Fruit fly (Drosophila melanogaster) whole organism, embryonic: ENCODE measurements around the gene CG42852.

Source experiments
- CG11456 ChIP-seq: fragments of 200-800 bp; sonication (Bioruptor generic); IDR thresholded peaks from 3 replicates; pipeline ENCODE4 v1.3.6; 2022; ENCODE audit warnings: missing biosample characterization, missing genetic modification characterization
- CG11504 ChIP-seq: fragments of 200-800 bp; sonication (Bioruptor generic); optimal IDR thresholded peaks from 3 replicates; lab custom pipeline; 2019; ENCODE audit warnings: missing biosample characterization, mild to moderate bottlenecking, missing genetic modification characterization, moderate library complexity
- CG12071 ChIP-seq: fragments of 200-800 bp; sonication (Bioruptor generic); optimal IDR thresholded peaks from 3 replicates; lab custom pipeline; 2018; ENCODE audit warnings: missing biosample characterization, mild to moderate bottlenecking, missing genetic modification characterization
- CG12391 ChIP-seq: fragments of 200-800 bp; sonication (Bioruptor generic); optimal IDR thresholded peaks from 3 replicates; lab custom pipeline; 2018; ENCODE audit warnings: missing biosample characterization, mild to moderate bottlenecking, missing genetic modification characterization, moderate library complexity
- CG13296 ChIP-seq: fragments of 200-800 bp; sonication (Bioruptor generic); optimal IDR thresholded peaks from 3 replicates; lab custom pipeline; 2018; ENCODE audit warnings: missing biosample characterization, mild to moderate bottlenecking, missing genetic modification characterization
- CG15601 ChIP-seq: fragments of 200-800 bp; sonication (Bioruptor generic); optimal IDR thresholded peaks from 3 replicates; lab custom pipeline; 2019; ENCODE audit warnings: missing biosample characterization, mild to moderate bottlenecking, missing genetic modification characterization, moderate library complexity
- CG18599 ChIP-seq: fragments of 200-800 bp; sonication (Bioruptor generic); optimal IDR thresholded peaks from 3 replicates; lab custom pipeline; 2017; ENCODE audit warnings: missing biosample characterization, missing genetic modification characterization, mild to moderate bottlenecking, moderate library complexity, missing genetic modification reagents
- CG32532 ChIP-seq: fragments of 200-800 bp; sonication (Bioruptor generic); IDR thresholded peaks from 2 replicates; pipeline ENCODE4 v1.3.6; 2022; ENCODE audit warnings: missing biosample characterization, missing genetic modification characterization
- CG34376 ChIP-seq: fragments of 200-800 bp; sonication (Bioruptor generic); optimal IDR thresholded peaks from 2 replicates; lab custom pipeline; 2018; ENCODE audit warnings: missing biosample characterization, mild to moderate bottlenecking, missing genetic modification characterization
- CG43689 ChIP-seq: fragments of 200-800 bp; sonication (Bioruptor generic); IDR thresholded peaks from 2 replicates; pipeline ENCODE4 v1.3.6; 2022; ENCODE audit warnings: missing biosample characterization, missing genetic modification characterization
- CG6813 ChIP-seq: fragments of 200-800 bp; sonication (Bioruptor generic); optimal IDR thresholded peaks from 2 replicates; lab custom pipeline; 2017; ENCODE audit warnings: missing biosample characterization, missing genetic modification characterization, mild to moderate bottlenecking, moderate library complexity, missing genetic modification reagents
- CG6854 ChIP-seq: fragments of 200-800 bp; sonication (Bioruptor generic); optimal IDR thresholded peaks from 3 replicates; lab custom pipeline; 2017; ENCODE audit warnings: missing biosample characterization, mild to moderate bottlenecking, missing genetic modification characterization
- CG8281 ChIP-seq: fragments of 200-800 bp; sonication (Bioruptor generic); optimal IDR thresholded peaks from 2 replicates; lab custom pipeline; 2018; ENCODE audit warnings: missing biosample characterization, mild to moderate bottlenecking, missing genetic modification characterization, moderate library complexity
- D19B ChIP-seq: fragments of 200-800 bp; sonication (Bioruptor generic); optimal IDR thresholded peaks from 2 replicates; lab custom pipeline; 2017; ENCODE audit warnings: missing biosample characterization, mild to moderate bottlenecking, missing genetic modification characterization
- E2f2 ChIP-seq: fragments of 200-800 bp; sonication (Bioruptor generic); IDR thresholded peaks from 2 replicates; pipeline ENCODE4 v1.3.6; 2022; ENCODE audit warnings: missing biosample characterization, missing genetic modification characterization
- Ets65A ChIP-seq: fragments of 200-800 bp; sonication (Bioruptor generic); peaks from one replicate; lab custom pipeline; 2016; ENCODE audit warnings: missing biosample characterization, missing genetic modification characterization
- HHEX ChIP-seq: fragments of 200-800 bp; sonication (Bioruptor generic); optimal IDR thresholded peaks from 3 replicates; lab custom pipeline; 2017; ENCODE audit warnings: missing biosample characterization, mild to moderate bottlenecking, missing genetic modification characterization, missing genetic modification reagents
- HLH54F ChIP-seq: fragments of 200-800 bp; sonication (Bioruptor generic); optimal IDR thresholded peaks from 3 replicates; lab custom pipeline; 2016; ENCODE audit warnings: missing biosample characterization, missing genetic modification characterization
- Hmr ChIP-seq: fragments of 200-800 bp; sonication (Bioruptor generic); optimal IDR thresholded peaks from 3 replicates; lab custom pipeline; 2017; ENCODE audit warnings: mild to moderate bottlenecking, missing biosample characterization, missing genetic modification reagents, missing genetic modification characterization
- Hr51 ChIP-seq, 2 experiments: fragments of 200-800 bp; sonication (Bioruptor generic); optimal IDR thresholded peaks; 2 replicates in 1 of 2; 3 replicates in 1 of 2; lab custom pipeline; 2016 to 2018; ENCODE audit warnings: missing biosample characterization in 2 of 2, missing genetic modification characterization in 2 of 2, mild to moderate bottlenecking in 1 of 2, moderate library complexity in 1 of 2
- Hr78 ChIP-seq, 2 experiments: fragments of 200-800 bp in 1 of 2; fragments of >200 bp in 1 of 2; sonication (Bioruptor generic) in 1 of 2; optimal IDR thresholded peaks; 2 replicates each; lab custom pipeline; 2017 to 2019; ENCODE audit warnings: missing biosample characterization in 2 of 2, missing genetic modification characterization in 2 of 2, mild to moderate bottlenecking in 1 of 2, moderate library complexity in 1 of 2
- NK7.1 ChIP-seq: fragments of 200-800 bp; sonication (Bioruptor generic); optimal IDR thresholded peaks from 3 replicates; lab custom pipeline; 2016; ENCODE audit warnings: missing biosample characterization, missing genetic modification characterization
- Oaz ChIP-seq: fragments of 200-800 bp; sonication (Bioruptor generic); IDR thresholded peaks from 2 replicates; pipeline ENCODE4 v1.3.6; 2022; ENCODE audit warnings: missing biosample characterization, missing genetic modification characterization
- PHDP ChIP-seq: fragments of 200-800 bp; sonication (Bioruptor generic); optimal IDR thresholded peaks from 3 replicates; lab custom pipeline; 2018; ENCODE audit warnings: missing biosample characterization, mild to moderate bottlenecking, missing genetic modification characterization, moderate library complexity
- Sox100B ChIP-seq: fragments of 200-800 bp; sonication (Bioruptor generic); optimal IDR thresholded peaks from 3 replicates; lab custom pipeline; 2018; ENCODE audit warnings: missing biosample characterization, mild to moderate bottlenecking, missing genetic modification characterization
- Spps ChIP-seq: fragments of 200-800 bp; sonication (Bioruptor generic); optimal IDR thresholded peaks from 2 replicates; lab custom pipeline; 2018; ENCODE audit warnings: missing biosample characterization, mild to moderate bottlenecking, missing genetic modification characterization
- ase ChIP-seq: fragments of 200-800 bp; sonication (Bioruptor generic); IDR thresholded peaks from 3 replicates; pipeline ENCODE4 v1.3.6; 2022; ENCODE audit warnings: missing biosample characterization, missing genetic modification characterization
- cad ChIP-seq: fragments of >200 bp; optimal IDR thresholded peaks from 2 replicates; lab custom pipeline; 2017; ENCODE audit warnings: missing biosample characterization, missing genetic modification characterization
- caup ChIP-seq: fragments of 200-800 bp; sonication (Bioruptor generic); optimal IDR thresholded peaks from 3 replicates; lab custom pipeline; 2017; ENCODE audit warnings: missing biosample characterization, mild to moderate bottlenecking, missing genetic modification characterization, moderate library complexity; ENCODE audit not compliant: severe bottlenecking
- crol ChIP-seq: fragments of 200-800 bp; sonication (Bioruptor generic); IDR thresholded peaks from 2 replicates; pipeline ENCODE4 v1.3.6; 2022; ENCODE audit warnings: missing biosample characterization, missing genetic modification characterization
- disco-r ChIP-seq: fragments of 200-800 bp; sonication (Bioruptor generic); optimal IDR thresholded peaks from 2 replicates; lab custom pipeline; 2016; ENCODE audit warnings: missing biosample characterization, missing genetic modification characterization
- dpn ChIP-seq, 2 experiments: fragments of 200-800 bp; sonication (Bioruptor generic); optimal IDR thresholded peaks; 3 replicates each; lab custom pipeline; 2016; ENCODE audit warnings: missing biosample characterization in 2 of 2, missing genetic modification characterization in 2 of 2
- ems ChIP-seq: fragments of 200-800 bp; sonication (Bioruptor generic); optimal IDR thresholded peaks from 3 replicates; lab custom pipeline; 2016; ENCODE audit warnings: missing biosample characterization, missing genetic modification characterization
- ewg ChIP-seq: fragments of 200-800 bp; sonication (Bioruptor generic); optimal IDR thresholded peaks from 3 replicates; lab custom pipeline; 2017; ENCODE audit warnings: mild to moderate bottlenecking, missing biosample characterization, missing genetic modification reagents, missing genetic modification characterization
- gcm ChIP-seq: fragments of 200-800 bp; sonication (Bioruptor generic); optimal IDR thresholded peaks from 2 replicates; lab custom pipeline; 2019; ENCODE audit warnings: missing biosample characterization, mild to moderate bottlenecking, missing genetic modification characterization, moderate library complexity
- gem ChIP-seq: fragments of 200-800 bp; sonication (Bioruptor generic); optimal IDR thresholded peaks from 2 replicates; lab custom pipeline; 2019; ENCODE audit warnings: missing biosample characterization, mild to moderate bottlenecking, missing genetic modification characterization, moderate library complexity
- gt ChIP-seq: fragments of 200-800 bp; sonication (Bioruptor generic); IDR thresholded peaks from 2 replicates; pipeline ENCODE4 v1.3.6; 2022; ENCODE audit warnings: missing biosample characterization, missing genetic modification characterization
- h ChIP-seq: fragments of >200 bp; optimal IDR thresholded peaks from 2 replicates; lab custom pipeline; 2017
- kah ChIP-seq: fragments of 200-800 bp; sonication (Bioruptor generic); optimal IDR thresholded peaks from 2 replicates; lab custom pipeline; 2018; ENCODE audit warnings: missing biosample characterization, mild to moderate bottlenecking, missing genetic modification characterization
- kni ChIP-seq: fragments of 200-800 bp; sonication (Bioruptor generic); optimal IDR thresholded peaks from 3 replicates; lab custom pipeline; 2017; ENCODE audit warnings: mild to moderate bottlenecking, missing biosample characterization, missing genetic modification reagents, missing genetic modification characterization
- maf-S ChIP-seq: fragments of 200-800 bp; sonication (Bioruptor generic); optimal IDR thresholded peaks from 2 replicates; lab custom pipeline; 2016; ENCODE audit warnings: missing biosample characterization, missing genetic modification characterization
- nerfin-1 ChIP-seq: fragments of 200-800 bp; sonication (Bioruptor generic); optimal IDR thresholded peaks from 3 replicates; lab custom pipeline; 2019; ENCODE audit warnings: missing biosample characterization, mild to moderate bottlenecking, missing genetic modification characterization, moderate library complexity
- pnt ChIP-seq: fragments of 200-800 bp; sonication (Bioruptor generic); optimal IDR thresholded peaks from 3 replicates; lab custom pipeline; 2016; ENCODE audit warnings: missing biosample characterization, missing genetic modification characterization
- repo ChIP-seq: fragments of 200-800 bp; sonication (Bioruptor generic); optimal IDR thresholded peaks from 2 replicates; lab custom pipeline; 2016; ENCODE audit warnings: missing biosample characterization, missing genetic modification characterization
- rib ChIP-seq: fragments of 200-800 bp; sonication (Bioruptor generic); IDR thresholded peaks from 2 replicates; pipeline ENCODE4 v1.3.6; 2022; ENCODE audit warnings: missing biosample characterization, missing genetic modification characterization
- sc ChIP-seq, 3 experiments: fragments of >200 bp in 2 of 3; fragments of 200-800 bp in 1 of 3; sonication (Bioruptor generic) in 1 of 3; optimal IDR thresholded peaks; 2 replicates in 2 of 3; 3 replicates in 1 of 3; lab custom pipeline; 2017; ENCODE audit warnings: mild to moderate bottlenecking in 1 of 3, missing biosample characterization in 1 of 3, missing genetic modification characterization in 1 of 3, missing genetic modification reagents in 1 of 3
- trem ChIP-seq: fragments of 200-800 bp; optimal IDR thresholded peaks from 3 replicates; lab custom pipeline; 2019; ENCODE audit warnings: missing biosample characterization, mild to moderate bottlenecking, missing genetic modification characterization, moderate library complexity
- vnd ChIP-seq: fragments of 200-800 bp; sonication (Bioruptor generic); IDR thresholded peaks from 3 replicates; pipeline ENCODE4 v1.3.6; 2022; ENCODE audit warnings: missing biosample characterization, missing genetic modification characterization; ENCODE audit not compliant: partially characterized antibody

The CG42852 gene

dm6 chr3L:16803708-16804350, 48.5 kb downstream of the CG42852 start (continued):
- TF ChIP-seq CG8281 (tag; lab: Kevin White, UChicago) (peak; percentile 23), CG12071 (peak; percentile 85), ase (GFP tag; lab: Robert Waterston, UW) (no peak), CG11504 (tag; lab: Kevin White, UChicago) (peak; percentile 56), vnd (no peak), CG6813 (GFP tag; lab: Kevin White, UChicago) (peak; percentile 45), CG32532 (GFP tag; lab: Robert Waterston, UW) (peak; percentile 45; the same call in 1 of the 2 replicates), maf-S (GFP tag; lab: Kevin White, UChicago) (no peak), Hr51 (GFP tag; optimal IDR thresholded peaks at IDR 0.05; lab: Kevin White, UChicago) (peak in 1 of 2 experiments; percentile 60), crol (GFP tag; lab: Robert Waterston, UW) (peak; percentile 69), D19B (no peak), ewg (GFP tag; lab: Kevin White, UChicago) (no peak), CG15601 (tag; lab: Kevin White, UChicago) (no peak), h (no peak), CG13296 (GFP tag; lab: Kevin White, UChicago) (peak; percentile 76), nerfin-1 (tag; lab: Kevin White, UChicago) (peak; percentile 29), ems (GFP tag; lab: Kevin White, UChicago) (peak; percentile 33), NK7.1 (GFP tag; lab: Kevin White, UChicago) (no peak), CG34376 (GFP tag; lab: Kevin White, UChicago) (peak; percentile 75), Spps (tag; lab: Kevin White, UChicago) (no peak), CG11456 (0 out of 3 replicates have a peak, but pooled peaks have one; percentile 46), Ets65A (GFP tag; lab: Kevin White, UChicago) (peak; percentile 62), sc (optimal IDR thresholded peaks at IDR 0.05; lab: Kevin White, UChicago) (no peak), sc (GFP tag; optimal IDR thresholded peaks at IDR 0.05; lab: Kevin White, UChicago) (no peak), CG18599 (GFP tag; lab: Kevin White, UChicago) (peak; percentile 50), CG12391 (no peak), disco-r (no peak), rib (GFP tag; lab: Robert Waterston, UW) (peak; percentile 61), repo (GFP tag; lab: Kevin White, UChicago) (no peak), gt (GFP tag; lab: Robert Waterston, UW) (no peak), CG43689 (no peak), pnt (GFP tag; lab: Kevin White, UChicago) (no peak), kah (peak; percentile 46), E2f2 (GFP tag; lab: Robert Waterston, UW) (no peak), Oaz (no peak), HLH54F (GFP tag; lab: Kevin White, UChicago) (no peak), CG6854 (GFP tag; lab: Kevin White, UChicago) (peak; percentile 25), kni (GFP tag; lab: Kevin White, UChicago) (peak; percentile 19), caup (peak; percentile 65), trem (peak; percentile 5), gem (tag; lab: Kevin White, UChicago) (peak; percentile 6), cad (GFP tag; lab: Kevin White, UChicago) (peak; percentile 59), Hr78 (GFP tag; optimal IDR thresholded peaks at IDR 0.05; lab: Kevin White, UChicago) (peak in 1 of 2 experiments; percentile 87), PHDP (tag; lab: Kevin White, UChicago) (peak; percentile 46), dpn (GFP tag; optimal IDR thresholded peaks at IDR 0.05; lab: Kevin White, UChicago) (no peak), Sox100B (GFP tag; lab: Kevin White, UChicago) (peak; percentile 71), HHEX (GFP tag; lab: Kevin White, UChicago) (peak; percentile 59), Hmr (GFP tag; lab: Kevin White, UChicago) (peak; percentile 61), gcm (peak; percentile 38)
